Worm (Caenorhabditis elegans) whole organism, L4 larva: ENCODE measurements around the gene M02F4.2.
A peak's percentile ranks its signal among the peaks of the same experiment; 100 is the strongest.

ENCODE experiments used
- F10B5.3 ChIP-seq: sonication (generic microtip); optimal IDR thresholded peaks from 2 replicates; lab custom pipeline; 2016; ENCODE audit warnings: mild to moderate bottlenecking, missing genetic modification characterization, missing compliant biosample characterization
- F49E8.2 ChIP-seq: sonication (generic microtip); optimal IDR thresholded peaks from 2 replicates; lab custom pipeline; 2016; ENCODE audit warnings: missing compliant biosample characterization, mild to moderate bottlenecking, missing genetic modification characterization, borderline replicate concordance
- Y105C5A.15 ChIP-seq: fragments of 200-800 bp; sonication (Bioruptor generic); IDR thresholded peaks from 2 replicates; pipeline ENCODE4 v1.3.6; 2022; ENCODE audit warnings: missing genetic modification characterization, missing compliant biosample characterization
- Y75B8A.6 ChIP-seq: fragments of 200-800 bp; sonication (Bioruptor generic); IDR thresholded peaks from 2 replicates; pipeline ENCODE4 v1.3.6; 2022; ENCODE audit warnings: missing genetic modification reagents, missing genetic modification characterization, missing compliant biosample characterization
- aly-2 ChIP-seq: sonication (generic microtip); optimal IDR thresholded peaks from 2 replicates; lab custom pipeline; 2018; ENCODE audit warnings: missing biosample characterization, missing genetic modification characterization
- ceh-32 ChIP-seq: sonication (generic microtip); optimal IDR thresholded peaks from 2 replicates; lab custom pipeline; 2016; ENCODE audit warnings: mild to moderate bottlenecking, missing genetic modification characterization, missing compliant biosample characterization; ENCODE audit not compliant: poor library complexity
- ceh-62 ChIP-seq: sonication (generic microtip); optimal IDR thresholded peaks from 2 replicates; lab custom pipeline; 2017; ENCODE audit warnings: missing biosample characterization, missing genetic modification characterization
- ceh-82 ChIP-seq: sonication (generic microtip); optimal IDR thresholded peaks from 2 replicates; lab custom pipeline; 2017; ENCODE audit warnings: missing biosample characterization, missing genetic modification characterization
- ces-1 ChIP-seq: fragments of 150-350 bp; sonication (generic microtip); optimal IDR thresholded peaks from 4 replicates; lab custom pipeline; 2014; ENCODE audit warnings: missing biosample characterization, missing genetic modification reagents, missing genetic modification characterization
- cey-2 ChIP-seq: sonication (generic microtip); optimal IDR thresholded peaks from 3 replicates; lab custom pipeline; 2017; ENCODE audit warnings: missing genetic modification characterization, mild to moderate bottlenecking, missing compliant biosample characterization, antibody characterized with exemption, borderline replicate concordance; ENCODE audit not compliant: insufficient read depth
- daf-19 ChIP-seq: fragments of 200-800 bp; sonication (Bioruptor generic); conservative IDR thresholded peaks from 2 replicates; pipeline ENCODE4 v1.3.6; 2022; ENCODE audit warnings: missing genetic modification characterization, missing compliant biosample characterization
- dmd-8 ChIP-seq: fragments of 200-800 bp; sonication (Bioruptor generic); IDR thresholded peaks from 2 replicates; pipeline ENCODE4 v1.3.6; 2022; ENCODE audit warnings: missing genetic modification characterization, missing compliant biosample characterization
- duxl-1 ChIP-seq: sonication (generic microtip); optimal IDR thresholded peaks from 2 replicates; lab custom pipeline; 2016; ENCODE audit warnings: mild to moderate bottlenecking, missing genetic modification characterization, moderate library complexity, missing compliant biosample characterization; ENCODE audit not compliant: poor library complexity
- fos-1 ChIP-seq: fragments of 150-350 bp; optimal IDR thresholded peaks from 2 replicates; lab custom pipeline; 2014; ENCODE audit warnings: missing biosample characterization, missing genetic modification characterization
- hlh-11 ChIP-seq: fragments of 200-800 bp; sonication (Bioruptor generic); optimal IDR thresholded peaks from 2 replicates; lab custom pipeline; 2018; ENCODE audit warnings: mild to moderate bottlenecking, missing genetic modification characterization, missing compliant biosample characterization
- hlh-30 ChIP-seq: sonication (generic microtip); optimal IDR thresholded peaks from 2 replicates; lab custom pipeline; 2017; ENCODE audit warnings: antibody characterized with exemption, mild to moderate bottlenecking, missing genetic modification characterization, missing compliant biosample characterization; ENCODE audit not compliant: insufficient read depth
- lim-7 ChIP-seq: fragments of 200-800 bp; sonication (Bioruptor generic); IDR thresholded peaks from 2 replicates; pipeline ENCODE4 v1.3.6; 2022; ENCODE audit warnings: missing genetic modification characterization, missing compliant biosample characterization
- lin-1 ChIP-seq: fragments of 200-800 bp; sonication (Bioruptor generic); IDR thresholded peaks from 2 replicates; pipeline ENCODE4 v1.3.6; 2022; ENCODE audit warnings: missing genetic modification reagents, missing genetic modification characterization, missing compliant biosample characterization
- lin-29 ChIP-seq: fragments of 200-800 bp; sonication (Bioruptor generic); IDR thresholded peaks from 2 replicates; pipeline ENCODE4 v1.3.6; 2022; ENCODE audit warnings: missing genetic modification reagents, missing genetic modification characterization, missing compliant biosample characterization
- lin-38 ChIP-seq: fragments of 200-800 bp; sonication (Bioruptor generic); IDR thresholded peaks from 2 replicates; pipeline ENCODE4 v1.3.6; 2022; ENCODE audit warnings: missing genetic modification reagents, missing genetic modification characterization, missing compliant biosample characterization
- lin-39 ChIP-seq: fragments of 150-350 bp; optimal IDR thresholded peaks from 2 replicates; lab custom pipeline; 2014; ENCODE audit warnings: missing biosample characterization, missing genetic modification reagents, missing genetic modification characterization
- lir-3 ChIP-seq: sonication (generic microtip); optimal IDR thresholded peaks from 2 replicates; lab custom pipeline; 2016; ENCODE audit warnings: mild to moderate bottlenecking, missing genetic modification characterization, missing compliant biosample characterization
- madf-5 ChIP-seq, 2 experiments: fragments of 200-800 bp; sonication (Bioruptor generic); IDR thresholded peaks; 2 replicates each; pipeline ENCODE4 v1.3.6; 2022; ENCODE audit warnings: missing compliant biosample characterization in 2 of 2, missing genetic modification characterization in 2 of 2
- madf-9 ChIP-seq: fragments of 200-800 bp; sonication (Bioruptor generic); conservative IDR thresholded peaks from 2 replicates; pipeline ENCODE4 v1.3.6; 2022; ENCODE audit warnings: missing genetic modification reagents, missing genetic modification characterization, missing compliant biosample characterization
- mdt-29 ChIP-seq: fragments of 200-800 bp; sonication (Bioruptor generic); IDR thresholded peaks from 2 replicates; pipeline ENCODE4 v1.3.6; 2022; ENCODE audit warnings: missing genetic modification reagents, missing genetic modification characterization, missing compliant biosample characterization
- mep-1 ChIP-seq: fragments of 150-350 bp; sonication (generic microtip); optimal IDR thresholded peaks from 3 replicates; lab custom pipeline; 2014; ENCODE audit warnings: missing biosample characterization, missing genetic modification characterization
- mes-2 ChIP-seq: sonication (generic microtip); optimal IDR thresholded peaks from 2 replicates; lab custom pipeline; 2016; ENCODE audit warnings: missing genotype, mild to moderate bottlenecking, missing genetic modification characterization, missing compliant biosample characterization; ENCODE audit not compliant: poor library complexity, severe bottlenecking
- mxl-2 ChIP-seq: fragments of 200-800 bp; sonication (Bioruptor generic); conservative IDR thresholded peaks from 2 replicates; pipeline ENCODE4 v1.3.6; 2022; ENCODE audit warnings: missing genetic modification reagents, missing genetic modification characterization, missing compliant biosample characterization
- mxl-3 ChIP-seq: fragments of 200-800 bp; sonication (Bioruptor generic); optimal IDR thresholded peaks from 2 replicates; lab custom pipeline; 2018; ENCODE audit warnings: mild to moderate bottlenecking, missing genetic modification characterization, missing compliant biosample characterization
- nhr-10 ChIP-seq: fragments of 150-350 bp; optimal IDR thresholded peaks from 2 replicates; lab custom pipeline; 2014; ENCODE audit warnings: missing biosample characterization, missing genetic modification characterization
- nhr-11 ChIP-seq: fragments of 150-350 bp; optimal IDR thresholded peaks from 2 replicates; lab custom pipeline; 2014; ENCODE audit warnings: missing biosample characterization, missing genetic modification characterization
- nhr-111 ChIP-seq: fragments of 200-800 bp; sonication (Bioruptor generic); optimal IDR thresholded peaks from 2 replicates; lab custom pipeline; 2018; ENCODE audit warnings: mild to moderate bottlenecking, missing genetic modification characterization, missing compliant biosample characterization
- nhr-237 ChIP-seq: sonication (generic microtip); optimal IDR thresholded peaks from 2 replicates; lab custom pipeline; 2017; ENCODE audit warnings: missing biosample characterization, missing genetic modification characterization
- nhr-25 ChIP-seq: sonication (generic microtip); optimal IDR thresholded peaks from 2 replicates; lab custom pipeline; 2017; ENCODE audit warnings: missing genetic modification characterization, mild to moderate bottlenecking, missing compliant biosample characterization, antibody characterized with exemption, moderate library complexity, borderline replicate concordance; ENCODE audit not compliant: insufficient read depth
- nhr-41 ChIP-seq: fragments of 200-800 bp; sonication (Bioruptor generic); IDR thresholded peaks from 2 replicates; pipeline ENCODE4 v1.3.6; 2022; ENCODE audit warnings: missing genetic modification reagents, missing genetic modification characterization, missing compliant biosample characterization
- nhr-77 ChIP-seq: fragments of 150-350 bp; optimal IDR thresholded peaks from 2 replicates; lab custom pipeline; 2014; ENCODE audit warnings: missing biosample characterization, missing genetic modification characterization
- pqm-1 ChIP-seq: sonication (generic microtip); optimal IDR thresholded peaks from 2 replicates; lab custom pipeline; 2017; ENCODE audit warnings: missing biosample characterization, missing genetic modification characterization
- set-16 ChIP-seq: fragments of 200-800 bp; sonication (Bioruptor generic); IDR thresholded peaks from 2 replicates; pipeline ENCODE4 v1.3.6; 2022; ENCODE audit warnings: missing genetic modification reagents, missing genetic modification characterization, missing compliant biosample characterization
- skn-1 ChIP-seq: fragments of 150-350 bp; optimal IDR thresholded peaks from 2 replicates; lab custom pipeline; 2014; ENCODE audit warnings: missing biosample characterization, missing genetic modification characterization
- snpc-4 ChIP-seq: fragments of 150-350 bp; optimal IDR thresholded peaks from 2 replicates; lab custom pipeline; 2014; ENCODE audit warnings: missing biosample characterization, missing genetic modification characterization
- spr-3 ChIP-seq: fragments of 200-800 bp; sonication (Bioruptor generic); optimal IDR thresholded peaks from 2 replicates; lab custom pipeline; 2018; ENCODE audit warnings: mild to moderate bottlenecking, missing genetic modification characterization, missing compliant biosample characterization
- unc-62 ChIP-seq, 3 experiments: fragments of 150-350 bp in 1 of 3; sonication (generic microtip); optimal IDR thresholded peaks in 2 of 3; peaks in 1 of 3; 1 replicate in 1 of 3; 2 replicates in 2 of 3; lab custom pipeline; 2014 to 2017; ENCODE audit warnings: missing biosample characterization in 3 of 3, missing genetic modification characterization in 3 of 3, missing genetic modification reagents in 3 of 3, missing genotype in 1 of 3
- vab-7 ChIP-seq: fragments of 200-800 bp; sonication (Bioruptor generic); IDR thresholded peaks from 2 replicates; pipeline ENCODE4 v1.3.6; 2022; ENCODE audit warnings: missing genetic modification reagents, missing genetic modification characterization, missing compliant biosample characterization
- zag-1 ChIP-seq: fragments of 150-350 bp; optimal IDR thresholded peaks from 2 replicates; lab custom pipeline; 2014; ENCODE audit warnings: missing biosample characterization, missing genetic modification characterization
- zip-11 ChIP-seq: fragments of 200-800 bp; sonication (Bioruptor generic); IDR thresholded peaks from 2 replicates; pipeline ENCODE4 v1.3.6; 2022; ENCODE audit warnings: missing genetic modification characterization, missing compliant biosample characterization

The M02F4.2 gene

DNA sequence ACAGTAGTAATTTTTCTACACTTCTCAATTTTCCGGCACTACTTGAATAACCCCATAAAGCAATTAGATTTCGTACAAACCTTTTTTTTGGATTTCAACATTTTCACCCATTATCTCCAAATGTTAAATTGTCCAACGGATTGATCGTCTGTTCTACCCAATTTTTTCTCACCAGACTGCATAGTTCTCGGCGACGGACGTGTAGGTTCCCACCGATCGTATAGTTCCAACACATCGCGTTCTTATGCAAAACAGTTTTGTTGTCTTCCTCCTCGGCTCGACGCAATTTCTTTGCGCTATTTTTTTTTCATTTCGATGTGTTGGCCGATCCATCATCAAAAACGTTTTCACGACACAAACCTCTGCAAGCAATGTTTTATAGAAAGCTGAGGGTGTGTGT, 30.4 kb downstream of the M02F4.2 start, which contains the start of gene Y41G9A.6:
Y41G9A.6 (minus strand) TSS at position 101 of the 400 bp plus-strand sequence.
- TF ChIP-seq ceh-62 (tag; lab: Kevin White, UChicago) (no peak), nhr-41 (GFP tag; lab: Robert Waterston, UW) (no peak), hlh-30 (tag; lab: Kevin White, UChicago) (no peak), nhr-237 (no peak), zag-1 (tag; lab: Kevin White, UChicago) (no peak), F10B5.3 (tag; lab: Kevin White, UChicago) (no peak), set-16 (GFP tag; lab: Robert Waterston, UW) (no peak), mes-2 (tag; lab: Kevin White, UChicago) (no peak), zip-11 (no peak), daf-19 (GFP tag; lab: Robert Waterston, UW) (no peak), nhr-25 (tag; lab: Kevin White, UChicago) (no peak), ces-1 (no peak)
- TF ChIP-seq, all 104 proteins: peak for 0

DNA sequence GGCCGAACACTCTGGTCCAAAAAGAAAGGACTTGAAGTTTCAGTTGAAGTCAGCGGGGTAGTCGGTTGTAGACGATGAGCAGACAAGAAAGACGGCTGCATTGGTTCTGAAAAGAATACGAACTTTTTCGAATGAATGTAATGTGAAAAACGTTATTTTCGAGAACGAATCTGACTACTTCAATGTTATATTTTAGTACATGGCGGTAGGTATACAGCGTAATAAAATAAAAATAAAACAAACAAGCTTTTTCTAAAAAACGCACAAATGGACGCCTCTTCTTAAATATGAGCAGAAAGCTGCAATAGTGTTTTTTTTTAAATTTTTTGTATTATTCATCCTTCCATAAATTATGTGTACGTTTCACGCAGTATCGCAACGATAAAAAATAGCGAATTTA, 34.5 kb downstream of the M02F4.2 start, which contains the start of gene Y41G9A.17:
Y41G9A.17 (minus strand) TSS at position 101 of the 400 bp plus-strand sequence.
- TF ChIP-seq lin-38, result no peak

DNA sequence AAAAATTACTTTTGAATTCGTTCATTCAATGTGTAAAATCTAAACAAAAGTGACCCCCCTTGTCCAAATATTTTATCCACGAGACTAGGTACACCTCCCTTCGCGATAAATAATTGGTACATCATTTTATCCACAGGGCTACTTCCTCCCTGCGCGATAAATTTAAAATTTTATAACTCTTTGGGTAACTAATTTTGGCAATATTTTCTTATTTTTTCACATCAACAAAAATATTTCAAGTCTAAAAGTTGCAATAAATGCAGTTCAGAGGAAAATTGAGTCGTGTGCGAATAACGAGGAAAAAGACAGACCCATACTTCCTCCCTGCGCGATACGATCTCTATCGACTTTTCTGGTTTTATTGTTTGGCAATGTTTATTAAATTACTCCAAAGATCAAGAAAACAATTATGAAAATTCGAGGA, 37.1 kb downstream of the M02F4.2 start:
- peak; percentile 59 for TF ChIP-seq cey-2 (tag; lab: Kevin White, UChicago)
- peak; percentile 92 for TF ChIP-seq lir-3 (tag; lab: Kevin White, UChicago)
- TF ChIP-seq lim-7, result peak; percentile 72; the same call in 1 of the 2 replicates
- TF ChIP-seq vab-7 (GFP tag; lab: Robert Waterston, UW), result peak; percentile 94
- TF ChIP-seq lin-29 (GFP tag; lab: Robert Waterston, UW), result peak; percentile 95
- peak; percentile 94 for TF ChIP-seq zag-1 (tag; lab: Kevin White, UChicago)
- peak; percentile 54 for TF ChIP-seq F49E8.2 (tag; lab: Kevin White, UChicago)
- TF ChIP-seq mdt-29 (GFP tag; lab: Robert Waterston, UW), result peak; percentile 92
- TF ChIP-seq unc-62 (GFP tag; optimal IDR thresholded peaks at IDR 0.05 in 1 of 2; lab: Kevin White, UChicago), result peak; percentile 87 to 99
- peak; percentile 81 for TF ChIP-seq unc-62 (tag; optimal IDR thresholded peaks at IDR 0.05; lab: Kevin White, UChicago)
- peak; percentile 15 for TF ChIP-seq snpc-4 (tag; lab: Kevin White, UChicago)
- no peak for TF ChIP-seq ceh-62 (tag; lab: Kevin White, UChicago)
- peak; percentile 97 for TF ChIP-seq madf-9 (GFP tag; lab: Robert Waterston, UW)
- TF ChIP-seq mep-1 (tag; lab: Kevin White, UChicago), result peak; percentile 100
- TF ChIP-seq daf-19 (GFP tag; lab: Robert Waterston, UW), result no peak
- peak; percentile 50 for TF ChIP-seq nhr-111 (GFP tag; lab: Kevin White, UChicago)
- peak; percentile 96 for TF ChIP-seq hlh-11 (tag; lab: Kevin White, UChicago)
- peak; percentile 92 for TF ChIP-seq mxl-3 (GFP tag; lab: Kevin White, UChicago)
- TF ChIP-seq fos-1 (tag; lab: Kevin White, UChicago), result peak; percentile 89
- peak; percentile 98 for TF ChIP-seq lin-39 (tag; lab: Kevin White, UChicago)
- peak; percentile 98 for TF ChIP-seq nhr-11 (tag; lab: Kevin White, UChicago)
- no peak for TF ChIP-seq aly-2
- TF ChIP-seq Y75B8A.6 (GFP tag; lab: Robert Waterston, UW), result peak; percentile 85
- TF ChIP-seq dmd-8 (GFP tag; lab: Robert Waterston, UW), result peak; percentile 87
- TF ChIP-seq set-16 (GFP tag; lab: Robert Waterston, UW), result no peak
- peak; percentile 60 for TF ChIP-seq ceh-82 (tag; lab: Kevin White, UChicago)
- peak; percentile 75 for TF ChIP-seq lin-1 (GFP tag; lab: Robert Waterston, UW)
- peak; percentile 91 for TF ChIP-seq ceh-32
- peak; percentile 99 for TF ChIP-seq duxl-1
- TF ChIP-seq nhr-25 (tag; lab: Kevin White, UChicago), result peak; percentile 87
- TF ChIP-seq nhr-10 (tag; lab: Kevin White, UChicago), result peak; percentile 98
- no peak for TF ChIP-seq skn-1 (tag; lab: Kevin White, UChicago)
- TF ChIP-seq madf-5 (GFP tag; IDR thresholded peaks at IDR 0.05; lab: Robert Waterston, UW), result peak; percentile 31 to 93; a peak in 3 of 4 replicates
- TF ChIP-seq Y105C5A.15 (GFP tag; lab: Robert Waterston, UW), result peak; percentile 82; the same call in 1 of the 2 replicates
- peak; percentile 84 for TF ChIP-seq mxl-2
- 0 out of 2 replicates have a peak, but pooled peaks have one; percentile 66 for TF ChIP-seq nhr-41 (GFP tag; lab: Robert Waterston, UW)
- TF ChIP-seq nhr-77 (tag; lab: Kevin White, UChicago), result peak; percentile 99
- peak; percentile 60 for TF ChIP-seq pqm-1 (tag; lab: Kevin White, UChicago)
- peak; percentile 98 for TF ChIP-seq spr-3 (GFP tag; lab: Kevin White, UChicago)
